Worm (Caenorhabditis elegans): ENCODE results near the gene fbxa-210.

DNA sequence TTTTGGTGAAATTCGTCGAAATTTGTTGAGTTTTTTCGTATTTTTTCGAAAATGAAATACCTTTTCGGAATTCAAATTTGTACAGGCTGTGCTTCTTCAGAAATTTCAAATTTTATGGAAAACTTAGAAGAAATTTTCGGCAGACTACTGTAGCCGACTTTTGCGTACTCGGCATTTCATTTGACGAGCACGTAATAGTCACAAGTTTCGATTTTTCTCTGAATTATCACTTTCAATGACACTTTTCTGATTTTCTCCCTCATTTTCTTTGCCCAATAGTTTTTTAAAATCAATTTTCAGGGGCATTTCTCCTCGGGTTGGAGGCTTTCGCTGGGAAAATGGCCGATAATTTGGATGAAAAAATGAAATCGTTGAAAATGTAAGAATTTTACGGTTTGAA lies 1.5 kb upstream of the fbxa-210 start, which contains the start of gene fbxa-107:
- TF ChIP-seq dpl-1 (GFP tag; optimal IDR thresholded peaks at IDR 0.05) = no peak
- no peak for TF ChIP-seq snpc-1.3 (tag; optimal IDR thresholded peaks at IDR 0.05; ENCODE audit: insufficient read depth)
- TF ChIP-seq rec-8 (tag; optimal IDR thresholded peaks at IDR 0.05) = no peak
